Fruit fly (Drosophila melanogaster): Measurements from ENCODE around the gene CG15386.

CG15386 gene

DNA sequence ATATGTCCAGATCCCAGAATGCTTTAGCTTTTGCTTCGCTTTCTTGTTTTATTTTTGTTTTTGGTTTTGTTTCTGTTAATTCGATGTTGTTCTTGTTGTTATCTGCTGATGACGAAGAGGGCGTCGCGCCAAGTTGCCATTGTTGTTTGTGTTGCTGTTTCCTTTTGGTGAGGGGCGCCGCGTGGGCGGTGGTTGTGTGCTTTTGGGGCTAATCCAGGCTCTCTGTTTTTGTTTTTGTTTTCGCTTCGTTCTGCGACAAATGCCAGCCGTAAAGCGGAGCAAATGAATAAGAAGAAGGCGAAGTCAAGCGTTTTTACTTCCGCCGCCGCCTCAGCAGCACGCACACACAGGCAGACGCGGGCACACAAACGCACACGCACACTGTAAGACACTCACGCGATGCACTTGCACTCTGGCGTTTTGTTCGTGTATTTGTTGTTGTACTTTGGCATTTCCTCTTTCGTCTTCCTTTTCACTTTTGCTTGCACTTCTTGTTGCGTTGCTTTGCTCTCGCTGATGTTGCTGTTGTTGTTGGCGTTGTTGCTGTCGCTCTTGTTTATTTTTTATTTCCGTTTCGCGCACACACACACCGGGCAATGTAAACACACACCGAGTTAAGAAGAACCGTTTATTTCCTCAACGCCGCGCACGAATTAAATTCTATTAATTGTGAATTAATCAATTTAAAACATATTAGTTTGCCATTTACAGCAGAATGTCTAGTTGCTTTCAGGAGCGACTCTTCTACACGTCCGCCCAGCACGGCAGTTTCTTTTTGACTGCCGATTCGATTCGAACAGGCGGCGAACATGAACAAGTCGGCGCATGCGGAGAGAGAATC is 38.9 kb downstream of the CG15386 start, which contains the start of gene aop (continued):
- TF ChIP-seq trh (GFP tag; optimal IDR thresholded peaks at IDR 0.05) (no peak), Dref (GFP tag; IDR thresholded peaks at IDR 0.05) (no peak), CG8388 (GFP tag; optimal IDR thresholded peaks at IDR 0.05) (no peak), seq (GFP tag; IDR thresholded peaks at IDR 0.05) (no peak; the same call in 1 of the 2 replicates), CG12071 (GFP tag; optimal IDR thresholded peaks at IDR 0.05) (peak; percentile 56), CG15011 (GFP tag; optimal IDR thresholded peaks at IDR 0.05) (peak; percentile 7), so (GFP tag; IDR thresholded peaks at IDR 0.05) (peak; percentile 49; the same call in 2 of the 3 replicates), CG17361 (GFP tag; IDR thresholded peaks at IDR 0.05) (no peak), Mes4 (GFP tag; optimal IDR thresholded peaks at IDR 0.05) (no peak), amos (GFP tag; IDR thresholded peaks at IDR 0.05; ENCODE audit: partially characterized antibody) (peak; percentile 32; the same call in 1 of the 2 replicates), br (optimal IDR thresholded peaks at IDR 0.05) (no peak), Dad (GFP tag; optimal IDR thresholded peaks at IDR 0.05) (no peak), tx (GFP tag; optimal IDR thresholded peaks at IDR 0.05) (no peak), ci (GFP tag; IDR thresholded peaks at IDR 0.05) (peak; percentile 75; the same call in 2 of the 3 replicates), sisA (GFP tag; IDR thresholded peaks at IDR 0.05) (no peak), CG18011 (GFP tag; optimal IDR thresholded peaks at IDR 0.05) (no peak), CG17612 (GFP tag; IDR thresholded peaks at IDR 0.05) (no peak), CG8924 (tag; optimal IDR thresholded peaks at IDR 0.05) (peak; percentile 72), CG6791 (GFP tag; IDR thresholded peaks at IDR 0.05; ENCODE audit: partially characterized antibody) (no peak), dpn (GFP tag; optimal IDR thresholded peaks at IDR 0.05) (peak in 1 of 2 experiments; percentile 43), CG31388 (GFP tag; optimal IDR thresholded peaks at IDR 0.05) (no peak), CG43689 (GFP tag; IDR thresholded peaks at IDR 0.05) (no peak), kni (GFP tag; optimal IDR thresholded peaks at IDR 0.05) (peak; percentile 72), gcm2 (GFP tag; optimal IDR thresholded peaks at IDR 0.05) (no peak), CG13624 (GFP tag; optimal IDR thresholded peaks at IDR 0.05) (peak; percentile 15), phol (tag; optimal IDR thresholded peaks at IDR 0.05) (no peak), Ptx1 (GFP tag; IDR thresholded peaks at IDR 0.05) (no peak), CG15514 (GFP tag; optimal IDR thresholded peaks at IDR 0.05) (peak; percentile 16), CG8765 (GFP tag; IDR thresholded peaks at IDR 0.05) (no peak), ewg (GFP tag; optimal IDR thresholded peaks at IDR 0.05) (peak; percentile 93), CG9215 (GFP tag; IDR thresholded peaks at IDR 0.05) (no peak), CG4617 (GFP tag; optimal IDR thresholded peaks at IDR 0.05; ENCODE audit: borderline replicate concordance) (no peak), H2.0 (GFP tag; IDR thresholded peaks at IDR 0.05) (no peak), CG31365 (tag; optimal IDR thresholded peaks at IDR 0.05) (no peak), Atf3 (GFP tag; optimal IDR thresholded peaks at IDR 0.05) (no peak), Camta (GFP tag; optimal IDR thresholded peaks at IDR 0.05) (no peak), jing (GFP tag; optimal IDR thresholded peaks at IDR 0.05) (no peak), cg (GFP tag; optimal IDR thresholded peaks at IDR 0.05) (peak; percentile 84), CG10979 (tag; optimal IDR thresholded peaks at IDR 0.05) (peak; percentile 4), fru (optimal IDR thresholded peaks at IDR 0.05) (no peak), CG3995 (GFP tag; optimal IDR thresholded peaks at IDR 0.05) (no peak), CG4328 (GFP tag; optimal IDR thresholded peaks at IDR 0.05) (peak; percentile 21), Meics (GFP tag; optimal IDR thresholded peaks at IDR 0.05) (no peak), Xbp1 (GFP tag; optimal IDR thresholded peaks at IDR 0.05) (no peak), CG34224 (GFP tag; IDR thresholded peaks at IDR 0.05; ENCODE audit: partially characterized antibody) (0 out of 3 replicates have a peak, but pooled peaks have one; percentile 41), tgo (GFP tag; IDR thresholded peaks at IDR 0.05) (0 out of 3 replicates have a peak, but pooled peaks have one; percentile 10), trem (tag; optimal IDR thresholded peaks at IDR 0.05) (peak; percentile 24), CG3838 (GFP tag; optimal IDR thresholded peaks at IDR 0.05) (peak; percentile 39), CG3407 (GFP tag; optimal IDR thresholded peaks at IDR 0.05) (peak; percentile 5), CG18619 (GFP tag; optimal IDR thresholded peaks at IDR 0.05) (peak; percentile 20)

Measured in whole organism, embryonic.